Worm (Caenorhabditis elegans) whole organism, L1 larva: ENCODE data around the gene ptp-3.

Experiments
- C34B4.2 ChIP-seq: sonication (generic microtip); optimal IDR thresholded peaks from 2 replicates; lab custom pipeline; 2017; ENCODE audit warnings: mild to moderate bottlenecking, missing genetic modification characterization, missing compliant biosample characterization
- F16B12.6 ChIP-seq: fragments of 150-350 bp; optimal IDR thresholded peaks from 2 replicates; lab custom pipeline; 2014; ENCODE audit warnings: missing biosample characterization, missing genetic modification characterization
- Y116A8C.19 ChIP-seq: sonication (generic microtip); optimal IDR thresholded peaks from 2 replicates; lab custom pipeline; 2016; ENCODE audit warnings: missing compliant biosample characterization, missing genetic modification characterization, borderline replicate concordance
- aha-1 ChIP-seq: fragments of 150-350 bp; optimal IDR thresholded peaks from 2 replicates; lab custom pipeline; 2014; ENCODE audit warnings: missing biosample characterization, missing genetic modification characterization
- ama-1 ChIP-seq: fragments of 150-350 bp; optimal IDR thresholded peaks from 2 replicates; lab custom pipeline; 2014
- blmp-1 ChIP-seq: fragments of 150-350 bp; optimal IDR thresholded peaks from 2 replicates; lab custom pipeline; 2014; ENCODE audit warnings: missing biosample characterization, missing genetic modification characterization
- ceh-63 ChIP-seq: fragments of 200-800 bp; sonication (Bioruptor generic); optimal IDR thresholded peaks from 2 replicates; lab custom pipeline; 2018; ENCODE audit warnings: mild to moderate bottlenecking, missing genetic modification characterization, missing compliant biosample characterization
- ceh-90 ChIP-seq: sonication (generic microtip); optimal IDR thresholded peaks from 2 replicates; lab custom pipeline; 2016; ENCODE audit warnings: missing genetic modification characterization, missing compliant biosample characterization
- dpl-1 ChIP-seq, 3 experiments: fragments of 150-350 bp in 2 of 3; sonication (generic microtip) in 1 of 3; optimal IDR thresholded peaks; 2 replicates each; lab custom pipeline; 2014 to 2017; ENCODE audit warnings: missing biosample characterization in 3 of 3, missing genetic modification characterization in 3 of 3, missing genetic modification reagents in 3 of 3
- efl-1 ChIP-seq, 4 experiments: fragments of 150-350 bp; optimal IDR thresholded peaks in 3 of 4; peaks in 1 of 4; 1 replicate in 1 of 4; 2 replicates in 3 of 4; lab custom pipeline; 2014; ENCODE audit warnings: missing biosample characterization in 2 of 4, missing genetic modification characterization in 2 of 4, missing genetic modification reagents in 2 of 4
- egl-13 ChIP-seq: sonication (generic microtip); optimal IDR thresholded peaks from 2 replicates; lab custom pipeline; 2016; ENCODE audit warnings: missing genotype, missing genetic modification reagents, missing genetic modification characterization, missing compliant biosample characterization
- egl-27 ChIP-seq, 2 experiments: fragments of 150-350 bp in 1 of 2; sonication (generic microtip); optimal IDR thresholded peaks; 3 replicates each; lab custom pipeline; 2017 to 2018; ENCODE audit warnings: missing biosample characterization in 2 of 2, missing genetic modification characterization in 2 of 2, missing genetic modification reagents in 2 of 2
- elt-2 ChIP-seq: sonication (generic microtip); optimal IDR thresholded peaks from 2 replicates; lab custom pipeline; 2016; ENCODE audit warnings: missing genetic modification characterization, mild to moderate bottlenecking, inconsistent platforms, missing compliant biosample characterization, missing genetic modification reagents
- elt-3 ChIP-seq, 6 experiments: fragments of 150-350 bp in 1 of 6; sonication (generic microtip); optimal IDR thresholded peaks; 2 replicates each; lab custom pipeline; 2017 to 2018; ENCODE audit warnings: missing biosample characterization in 6 of 6, missing genetic modification characterization in 6 of 6, inconsistent platforms in 1 of 6
- fkh-8 ChIP-seq: sonication (generic microtip); optimal IDR thresholded peaks from 2 replicates; lab custom pipeline; 2016; ENCODE audit warnings: mild to moderate bottlenecking, missing genetic modification characterization, missing compliant biosample characterization
- hlh-17 ChIP-seq: fragments of 200-800 bp; sonication (Bioruptor generic); optimal IDR thresholded peaks from 2 replicates; lab custom pipeline; 2018; ENCODE audit warnings: missing genetic modification characterization, mild to moderate bottlenecking, missing compliant biosample characterization, moderate library complexity, borderline replicate concordance
- hlh-4 ChIP-seq: sonication (generic microtip); optimal IDR thresholded peaks from 2 replicates; lab custom pipeline; 2016; ENCODE audit warnings: mild to moderate bottlenecking, missing genetic modification characterization, missing compliant biosample characterization
- irx-1 ChIP-seq: sonication (generic microtip); optimal IDR thresholded peaks from 2 replicates; lab custom pipeline; 2016; ENCODE audit warnings: missing genetic modification characterization, missing compliant biosample characterization
- jun-1 ChIP-seq: fragments of 150-350 bp; optimal IDR thresholded peaks from 2 replicates; lab custom pipeline; 2014; ENCODE audit warnings: missing biosample characterization, missing genetic modification reagents, missing genetic modification characterization
- lin-14 ChIP-seq: fragments of 200-800 bp; sonication (Bioruptor generic); optimal IDR thresholded peaks from 2 replicates; lab custom pipeline; 2018; ENCODE audit warnings: mild to moderate bottlenecking, missing genetic modification characterization, moderate library complexity, missing compliant biosample characterization
- lin-35 ChIP-seq, 2 experiments: fragments of 150-350 bp; optimal IDR thresholded peaks; 2 replicates each; lab custom pipeline; 2014; ENCODE audit warnings: missing biosample characterization in 2 of 2, missing genetic modification characterization in 2 of 2, missing genetic modification reagents in 2 of 2
- lin-39 ChIP-seq: fragments of 150-350 bp; optimal IDR thresholded peaks from 2 replicates; lab custom pipeline; 2014; ENCODE audit warnings: missing biosample characterization, missing genetic modification reagents, missing genetic modification characterization
- lir-3 ChIP-seq: sonication (generic microtip); optimal IDR thresholded peaks from 2 replicates; lab custom pipeline; 2016; ENCODE audit warnings: mild to moderate bottlenecking, missing genetic modification characterization, moderate library complexity, missing compliant biosample characterization; ENCODE audit not compliant: poor library complexity
- lsy-2 ChIP-seq, 2 experiments: fragments of 150-350 bp; optimal IDR thresholded peaks; 2 replicates each; lab custom pipeline; 2014; ENCODE audit warnings: missing biosample characterization in 2 of 2, missing genetic modification characterization in 2 of 2
- nhr-12 ChIP-seq: sonication (generic microtip); optimal IDR thresholded peaks from 2 replicates; lab custom pipeline; 2017; ENCODE audit warnings: missing biosample characterization, missing genetic modification characterization
- nhr-19 ChIP-seq: fragments of 200-800 bp; sonication (Bioruptor generic); conservative IDR thresholded peaks from 2 replicates; pipeline ENCODE4 v1.3.6; 2022; ENCODE audit warnings: missing genetic modification characterization, missing compliant biosample characterization
- nhr-20 ChIP-seq: sonication (generic microtip); optimal IDR thresholded peaks from 2 replicates; lab custom pipeline; 2016; ENCODE audit warnings: mild to moderate bottlenecking, missing genetic modification characterization, missing compliant biosample characterization
- nhr-28 ChIP-seq: fragments of 150-350 bp; optimal IDR thresholded peaks from 2 replicates; lab custom pipeline; 2014; ENCODE audit warnings: missing biosample characterization, missing genetic modification characterization
- nhr-47 ChIP-seq: sonication (generic microtip); optimal IDR thresholded peaks from 2 replicates; lab custom pipeline; 2016; ENCODE audit warnings: mild to moderate bottlenecking, missing genetic modification characterization, moderate library complexity, missing compliant biosample characterization
- nhr-71 ChIP-seq: sonication (generic microtip); optimal IDR thresholded peaks from 2 replicates; lab custom pipeline; 2016; ENCODE audit warnings: mild to moderate bottlenecking, missing genetic modification characterization, moderate library complexity, missing compliant biosample characterization
- nhr-85 ChIP-seq: sonication (generic microtip); peaks from one replicate; lab custom pipeline; 2016; ENCODE audit warnings: missing genetic modification characterization, inconsistent platforms, missing compliant biosample characterization
- pag-3 ChIP-seq: sonication (generic microtip); optimal IDR thresholded peaks from 2 replicates; lab custom pipeline; 2017; ENCODE audit warnings: missing genetic modification characterization, mild to moderate bottlenecking, missing compliant biosample characterization, antibody characterized with exemption, borderline replicate concordance; ENCODE audit not compliant: insufficient read depth
- pax-3 ChIP-seq: fragments of 200-800 bp; sonication (Bioruptor generic); optimal IDR thresholded peaks from 2 replicates; lab custom pipeline; 2018; ENCODE audit warnings: mild to moderate bottlenecking, missing genetic modification characterization, moderate library complexity, missing compliant biosample characterization
- rnt-1 ChIP-seq: sonication (generic microtip); optimal IDR thresholded peaks from 2 replicates; lab custom pipeline; 2016; ENCODE audit warnings: mild to moderate bottlenecking, missing genetic modification characterization, moderate library complexity, missing compliant biosample characterization
- skn-1 ChIP-seq: fragments of 150-350 bp; optimal IDR thresholded peaks from 2 replicates; lab custom pipeline; 2014; ENCODE audit warnings: missing biosample characterization, missing genetic modification characterization
- snpc-4 ChIP-seq: fragments of 150-350 bp; optimal IDR thresholded peaks from 2 replicates; lab custom pipeline; 2014; ENCODE audit warnings: missing biosample characterization, missing genetic modification characterization
- snu-23 ChIP-seq: sonication (generic microtip); optimal IDR thresholded peaks from 2 replicates; lab custom pipeline; 2016; ENCODE audit warnings: missing genetic modification characterization, missing compliant biosample characterization
- unc-130 ChIP-seq: fragments of 150-350 bp; optimal IDR thresholded peaks from 2 replicates; lab custom pipeline; 2017; ENCODE audit warnings: missing biosample characterization, missing genetic modification characterization, inconsistent platforms
- vab-15 ChIP-seq: sonication (generic microtip); optimal IDR thresholded peaks from 2 replicates; lab custom pipeline; 2017; ENCODE audit warnings: missing genotype, mild to moderate bottlenecking, missing genetic modification characterization, missing compliant biosample characterization
- zag-1 ChIP-seq: fragments of 150-350 bp; optimal IDR thresholded peaks from 2 replicates; lab custom pipeline; 2014; ENCODE audit warnings: missing biosample characterization, missing genetic modification characterization
- ztf-11 ChIP-seq, 2 experiments: sonication (generic microtip); optimal IDR thresholded peaks; 2 replicates each; lab custom pipeline; 2016 to 2017; ENCODE audit warnings: missing genetic modification characterization in 2 of 2, missing biosample characterization in 1 of 2, missing compliant biosample characterization in 1 of 2
- ztf-4 ChIP-seq: fragments of 150-350 bp; optimal IDR thresholded peaks from 2 replicates; lab custom pipeline; 2014; ENCODE audit warnings: missing biosample characterization, missing genetic modification characterization

The ptp-3 gene

ce11 chrII:10975239-10975638 lies at the start of gene ptp-3:
Gene ptp-3, plus strand, starts transcription at chrII:10975539.
- no peak for TF ChIP-seq nhr-20 (tag; lab: Kevin White, UChicago)

DNA sequence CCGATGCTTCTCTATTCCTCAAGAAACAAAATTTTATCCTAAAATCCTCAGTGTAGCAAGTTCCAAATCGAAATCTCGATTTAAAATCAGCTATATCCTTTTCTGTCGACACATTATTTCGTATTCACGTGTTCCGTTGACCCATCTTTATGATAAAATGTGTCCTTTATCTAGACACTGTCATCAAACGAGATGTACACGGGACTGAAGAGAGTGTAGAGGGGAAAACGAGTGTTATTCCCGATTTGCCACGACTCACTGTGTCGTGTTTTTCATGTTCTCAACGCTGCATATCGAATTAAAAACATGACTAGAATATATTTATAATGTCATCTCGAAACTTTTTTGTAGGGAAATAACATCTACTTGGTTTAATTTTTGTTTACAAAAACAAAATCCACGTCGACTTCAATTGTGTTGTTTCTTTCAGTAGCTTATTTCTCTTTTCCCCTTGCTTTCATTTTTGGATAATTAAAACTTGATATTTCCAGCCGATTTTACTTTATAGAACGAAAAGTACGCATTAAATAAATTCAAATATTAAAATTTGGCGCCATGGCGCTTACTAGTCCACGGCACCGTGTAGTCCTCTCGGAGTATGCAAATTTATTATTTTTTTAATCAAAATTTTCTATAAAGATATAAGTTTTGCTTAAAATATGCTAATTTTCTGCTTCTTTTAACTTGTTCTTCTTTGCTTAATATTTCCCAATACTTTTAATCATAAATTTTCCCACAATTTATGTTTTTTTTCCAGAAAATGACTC lies 49.4 kb upstream of the ptp-3 start, which contains the start of gene metr-1:
TSS of gene metr-1 (plus strand) at position 758 of the 767 bp plus-strand sequence.
- no peak for TF ChIP-seq lin-39 (tag; lab: Kevin White, UChicago)
- peak; percentile 44 for TF ChIP-seq nhr-71 (tag; lab: Kevin White, UChicago)
- TF ChIP-seq snpc-4 (tag; lab: Kevin White, UChicago), result no peak
- TF ChIP-seq efl-1 (optimal IDR thresholded peaks at IDR 0.05; lab: Kevin White, UChicago), result peak; percentile 82 to 86
- TF ChIP-seq efl-1 (GFP tag; optimal IDR thresholded peaks at IDR 0.05 in 1 of 2; lab: Kevin White, UChicago), result peak; percentile 77 to 96
- TF ChIP-seq unc-130, result no peak
- peak; percentile 21 for TF ChIP-seq irx-1
- TF ChIP-seq F16B12.6, result no peak
- no peak for TF ChIP-seq C34B4.2 (tag; lab: Kevin White, UChicago)
- TF ChIP-seq nhr-28 (tag; lab: Kevin White, UChicago), result no peak
- TF ChIP-seq hlh-17 (GFP tag; lab: Kevin White, UChicago), result no peak
- TF ChIP-seq elt-2 (tag; lab: Kevin White, UChicago), result peak; percentile 9
- peak; percentile 5 for TF ChIP-seq snu-23 (GFP tag; lab: Kevin White, UChicago)
- TF ChIP-seq ztf-4 (tag; lab: Kevin White, UChicago), result no peak
- peak in 1 of 6 experiments; percentile 4 for TF ChIP-seq elt-3 (tag; optimal IDR thresholded peaks at IDR 0.05; lab: Kevin White, UChicago)
- TF ChIP-seq nhr-12 (tag; lab: Kevin White, UChicago), result no peak
- peak; percentile 61 for TF ChIP-seq nhr-85
- no peak for TF ChIP-seq Y116A8C.19 (tag; lab: Kevin White, UChicago)
- peak; percentile 71 to 72 for TF ChIP-seq lin-35 (GFP tag; optimal IDR thresholded peaks at IDR 0.05; lab: Kevin White, UChicago)
- no peak for TF ChIP-seq egl-27 (tag; optimal IDR thresholded peaks at IDR 0.05; lab: Kevin White, UChicago)
- TF ChIP-seq nhr-19 (GFP tag; lab: Robert Waterston, UW), result peak; percentile 33; the same call in 1 of the 2 replicates
- TF ChIP-seq ztf-11 (tag; optimal IDR thresholded peaks at IDR 0.05; lab: Kevin White, UChicago), result peak in 1 of 2 experiments; percentile 61
- TF ChIP-seq skn-1, result no peak
- TF ChIP-seq dpl-1 (GFP tag; optimal IDR thresholded peaks at IDR 0.05; lab: Kevin White, UChicago), result peak; percentile 66 to 82 (median 69)
- TF ChIP-seq pag-3, result no peak
- no peak for TF ChIP-seq ceh-90 (tag; lab: Kevin White, UChicago)
- TF ChIP-seq egl-13 (tag; lab: Kevin White, UChicago), result peak; percentile 71
- peak; percentile 31 for TF ChIP-seq nhr-20 (tag; lab: Kevin White, UChicago)
- no peak for TF ChIP-seq pax-3 (tag; lab: Kevin White, UChicago)
- TF ChIP-seq lsy-2 (tag; optimal IDR thresholded peaks at IDR 0.05; lab: Kevin White, UChicago), result peak in 1 of 2 experiments; percentile 24
- TF ChIP-seq nhr-47 (tag; lab: Kevin White, UChicago), result peak; percentile 60
- peak; percentile 18 for TF ChIP-seq lin-14 (GFP tag; lab: Kevin White, UChicago)
- TF ChIP-seq jun-1 (tag; lab: Kevin White, UChicago), result no peak
- no peak for TF ChIP-seq ceh-63
- peak; percentile 31 for TF ChIP-seq blmp-1
- peak; percentile 17 for TF ChIP-seq lir-3 (tag; lab: Kevin White, UChicago)
- no peak for TF ChIP-seq zag-1 (tag; lab: Kevin White, UChicago)
- no peak for TF ChIP-seq hlh-4
- no peak for TF ChIP-seq ama-1 (lab: Kevin White, UChicago)
- peak; percentile 37 for TF ChIP-seq rnt-1 (tag; lab: Kevin White, UChicago)
- peak; percentile 9 for TF ChIP-seq fkh-8
- TF ChIP-seq aha-1, result no peak
- TF ChIP-seq vab-15 (tag; lab: Kevin White, UChicago), result no peak
